Worm (Caenorhabditis elegans): ENCODE results near the gene srxa-19.

- TF ChIP-seq unc-62 (GFP tag; optimal IDR thresholded peaks at IDR 0.05) (no peak), snpc-4 (tag; optimal IDR thresholded peaks at IDR 0.05) (no peak), aly-2 (tag; optimal IDR thresholded peaks at IDR 0.05) (no peak), skn-1 (tag; optimal IDR thresholded peaks at IDR 0.05) (no peak), fkh-10 (GFP tag; optimal IDR thresholded peaks at IDR 0.05) (no peak), nhr-237 (tag; optimal IDR thresholded peaks at IDR 0.05) (no peak), elt-3 (tag; optimal IDR thresholded peaks at IDR 0.05) (no peak), R02D3.7 (tag; optimal IDR thresholded peaks at IDR 0.05) (no peak), ama-1 (optimal IDR thresholded peaks at IDR 0.05) (no peak), egl-27 (tag; optimal IDR thresholded peaks at IDR 0.05) (no peak)
These were observed 24.2 kb upstream of the srxa-19 start for ce11 chrV:10146787-10147186.

All from whole organism, L3 larva.